Fruit fly (Drosophila melanogaster) whole organism, embryonic: Measurements from ENCODE around the gene CG9205.
A peak's percentile ranks its signal among the peaks of the same experiment; 100 is the strongest.

ENCODE experiments used
- Abd-B ChIP-seq: fragments of 200-800 bp; sonication (Bioruptor generic); optimal IDR thresholded peaks from 2 replicates; lab custom pipeline; 2018; ENCODE audit warnings: missing biosample characterization, mild to moderate bottlenecking, missing genetic modification characterization, moderate library complexity
- Adf1 ChIP-seq: fragments of 200-800 bp; sonication (Bioruptor generic); IDR thresholded peaks from 2 replicates; pipeline ENCODE4 v1.3.6; 2022; ENCODE audit warnings: missing biosample characterization, missing genetic modification characterization
- Atf6 ChIP-seq: fragments of 200-800 bp; sonication (Bioruptor generic); IDR thresholded peaks from 2 replicates; pipeline ENCODE4 v1.3.6; 2022; ENCODE audit warnings: missing biosample characterization, missing genetic modification characterization
- Blimp-1 ChIP-seq: fragments of 200-800 bp; sonication (Bioruptor generic); optimal IDR thresholded peaks from 3 replicates; lab custom pipeline; 2018; ENCODE audit warnings: missing biosample characterization, missing genetic modification characterization, mild to moderate bottlenecking, moderate library complexity, missing genetic modification reagents
- CG10274 ChIP-seq: fragments of 200-800 bp; sonication (Bioruptor generic); optimal IDR thresholded peaks from 3 replicates; lab custom pipeline; 2017; ENCODE audit warnings: missing biosample characterization, mild to moderate bottlenecking, missing genetic modification characterization
- CG10565 ChIP-seq: fragments of 200-800 bp; sonication (Bioruptor generic); optimal IDR thresholded peaks from 3 replicates; lab custom pipeline; 2016; ENCODE audit warnings: missing biosample characterization, mild to moderate bottlenecking, missing genetic modification characterization
- CG10654 ChIP-seq: fragments of 200-800 bp; sonication (Bioruptor generic); optimal IDR thresholded peaks from 2 replicates; lab custom pipeline; 2016; ENCODE audit warnings: missing biosample characterization, missing genetic modification characterization
- CG10979 ChIP-seq: fragments of 200-800 bp; sonication (Bioruptor generic); optimal IDR thresholded peaks from 2 replicates; lab custom pipeline; 2018; ENCODE audit warnings: missing biosample characterization, mild to moderate bottlenecking, missing genetic modification characterization, moderate library complexity
- CG11456 ChIP-seq: fragments of 200-800 bp; sonication (Bioruptor generic); IDR thresholded peaks from 3 replicates; pipeline ENCODE4 v1.3.6; 2022; ENCODE audit warnings: missing biosample characterization, missing genetic modification characterization
- CG12104 ChIP-seq: fragments of 200-800 bp; sonication (Bioruptor generic); optimal IDR thresholded peaks from 3 replicates; lab custom pipeline; 2016; ENCODE audit warnings: missing biosample characterization, missing genetic modification characterization
- CG12219 ChIP-seq: fragments of 200-800 bp; sonication (Bioruptor generic); optimal IDR thresholded peaks from 3 replicates; lab custom pipeline; 2018; ENCODE audit warnings: missing biosample characterization, mild to moderate bottlenecking, missing genetic modification characterization
- CG13123 ChIP-seq: fragments of 200-800 bp; sonication (Bioruptor generic); optimal IDR thresholded peaks from 2 replicates; lab custom pipeline; 2016; ENCODE audit warnings: missing biosample characterization, missing genetic modification characterization
- CG14965 ChIP-seq: fragments of 200-800 bp; sonication (Bioruptor generic); optimal IDR thresholded peaks from 2 replicates; lab custom pipeline; 2016; ENCODE audit warnings: missing biosample characterization, missing genetic modification characterization, borderline replicate concordance
- CG17385 ChIP-seq: fragments of 200-800 bp; sonication (Bioruptor generic); optimal IDR thresholded peaks from 3 replicates; lab custom pipeline; 2018; ENCODE audit warnings: missing biosample characterization, mild to moderate bottlenecking, missing genetic modification characterization
- CG17912 ChIP-seq: fragments of 200-800 bp; sonication (Bioruptor generic); optimal IDR thresholded peaks from 2 replicates; lab custom pipeline; 2018; ENCODE audit warnings: missing biosample characterization, mild to moderate bottlenecking, missing genetic modification characterization
- CG2129 ChIP-seq: fragments of 200-800 bp; sonication (Bioruptor generic); IDR thresholded peaks from 2 replicates; pipeline ENCODE4 v1.3.6; 2022; ENCODE audit warnings: missing biosample characterization, missing genetic modification characterization; ENCODE audit not compliant: partially characterized antibody
- CG30431 ChIP-seq: fragments of 200-800 bp; sonication (Bioruptor generic); optimal IDR thresholded peaks from 2 replicates; lab custom pipeline; 2017; ENCODE audit warnings: missing biosample characterization, missing genetic modification characterization
- CG8359 ChIP-seq: fragments of 200-800 bp; sonication (Bioruptor generic); optimal IDR thresholded peaks from 2 replicates; lab custom pipeline; 2017; ENCODE audit warnings: missing biosample characterization, mild to moderate bottlenecking, missing genetic modification characterization, borderline replicate concordance
- CG8765 ChIP-seq: fragments of 200-800 bp; sonication (Bioruptor generic); IDR thresholded peaks from 2 replicates; pipeline ENCODE4 v1.3.6; 2022; ENCODE audit warnings: missing biosample characterization, missing genetic modification characterization
- CG8944 ChIP-seq: fragments of 200-800 bp; sonication (Bioruptor generic); optimal IDR thresholded peaks from 3 replicates; lab custom pipeline; 2016; ENCODE audit warnings: missing biosample characterization, missing genetic modification characterization
- CG9797 ChIP-seq: fragments of 200-800 bp; sonication (Bioruptor generic); optimal IDR thresholded peaks from 3 replicates; lab custom pipeline; 2018; ENCODE audit warnings: missing biosample characterization, mild to moderate bottlenecking, missing genetic modification characterization
- CG9817 ChIP-seq: fragments of 200-800 bp; sonication (Bioruptor generic); optimal IDR thresholded peaks from 2 replicates; lab custom pipeline; 2018; ENCODE audit warnings: missing biosample characterization, mild to moderate bottlenecking, missing genetic modification characterization, moderate library complexity
- CG9876 ChIP-seq: fragments of 200-800 bp; sonication (Bioruptor generic); optimal IDR thresholded peaks from 2 replicates; lab custom pipeline; 2016; ENCODE audit warnings: missing biosample characterization, missing genetic modification characterization
- Gsc ChIP-seq: fragments of 200-800 bp; sonication (Bioruptor generic); IDR thresholded peaks from 2 replicates; pipeline ENCODE4 v1.3.6; 2022; ENCODE audit warnings: missing biosample characterization, missing genetic modification characterization
- HLH54F ChIP-seq: fragments of 200-800 bp; sonication (Bioruptor generic); optimal IDR thresholded peaks from 3 replicates; lab custom pipeline; 2016; ENCODE audit warnings: missing biosample characterization, missing genetic modification characterization
- Hey ChIP-seq: fragments of 200-800 bp; sonication (Bioruptor generic); optimal IDR thresholded peaks from 3 replicates; lab custom pipeline; 2018; ENCODE audit warnings: missing biosample characterization, mild to moderate bottlenecking, missing genetic modification characterization
- HmgD ChIP-seq: fragments of 200-800 bp; sonication (Bioruptor generic); optimal IDR thresholded peaks from 3 replicates; lab custom pipeline; 2016; ENCODE audit warnings: missing biosample characterization, missing genetic modification characterization
- Hmx ChIP-seq: fragments of 200-800 bp; sonication (Bioruptor generic); optimal IDR thresholded peaks from 2 replicates; lab custom pipeline; 2016; ENCODE audit warnings: missing biosample characterization, missing genetic modification characterization
- MBD-R2 ChIP-seq: fragments of 200-800 bp; sonication (Bioruptor generic); IDR thresholded peaks from 2 replicates; pipeline ENCODE4 v1.3.6; 2022; ENCODE audit warnings: missing biosample characterization, missing genetic modification characterization
- Mrtf ChIP-seq: fragments of 200-800 bp; sonication (Bioruptor generic); IDR thresholded peaks from 3 replicates; pipeline ENCODE4 v1.3.6; 2022; ENCODE audit warnings: missing biosample characterization, missing genetic modification characterization
- Scr ChIP-seq: fragments of 200-800 bp; sonication (Bioruptor generic); IDR thresholded peaks from 2 replicates; pipeline ENCODE4 v1.3.6; 2022; ENCODE audit warnings: missing biosample characterization, missing genetic modification characterization; ENCODE audit not compliant: partially characterized antibody
- Sox100B ChIP-seq: fragments of 200-800 bp; sonication (Bioruptor generic); optimal IDR thresholded peaks from 3 replicates; lab custom pipeline; 2018; ENCODE audit warnings: missing biosample characterization, mild to moderate bottlenecking, missing genetic modification characterization
- Sry-δ ChIP-seq: fragments of 200-800 bp; sonication (Bioruptor generic); optimal IDR thresholded peaks from 2 replicates; lab custom pipeline; 2016; ENCODE audit warnings: missing biosample characterization, missing genetic modification characterization
- Stat92E ChIP-seq, 3 experiments: fragments of >200 bp in 2 of 3; fragments of 200-800 bp in 1 of 3; sonication (Bioruptor generic) in 1 of 3; optimal IDR thresholded peaks; 2 replicates each; lab custom pipeline; 2017 to 2019; ENCODE audit warnings: missing biosample characterization in 3 of 3, missing genetic modification characterization in 3 of 3, mild to moderate bottlenecking in 1 of 3, moderate library complexity in 1 of 3
- aop ChIP-seq: fragments of 200-800 bp; sonication (Bioruptor generic); IDR thresholded peaks from 2 replicates; pipeline ENCODE4 v1.3.6; 2022; ENCODE audit warnings: missing biosample characterization, missing genetic modification characterization
- ash1 ChIP-seq: fragments of 200-800 bp; sonication (Bioruptor generic); optimal IDR thresholded peaks from 2 replicates; lab custom pipeline; 2018; ENCODE audit warnings: missing biosample characterization, mild to moderate bottlenecking, missing genetic modification characterization
- ato ChIP-seq: fragments of 200-800 bp; sonication (Bioruptor generic); IDR thresholded peaks from 2 replicates; pipeline ENCODE4 v1.3.6; 2022; ENCODE audit warnings: missing biosample characterization, missing genetic modification characterization; ENCODE audit not compliant: partially characterized antibody
- bowl ChIP-seq: fragments of 200-800 bp; sonication (Bioruptor generic); IDR thresholded peaks from 2 replicates; pipeline ENCODE4 v1.3.6; 2022; ENCODE audit warnings: missing biosample characterization, missing genetic modification characterization
- dysf ChIP-seq: fragments of 200-800 bp; sonication (Bioruptor generic); IDR thresholded peaks from 3 replicates; pipeline ENCODE4 v1.3.6; 2022; ENCODE audit warnings: missing biosample characterization, missing genetic modification characterization
- gro ChIP-seq: fragments of 200-800 bp; sonication (Bioruptor generic); optimal IDR thresholded peaks from 2 replicates; lab custom pipeline; 2016; ENCODE audit warnings: missing biosample characterization, missing genetic modification characterization
- lilli ChIP-seq: fragments of 200-800 bp; sonication (Bioruptor generic); optimal IDR thresholded peaks from 3 replicates; lab custom pipeline; 2016; ENCODE audit warnings: missing biosample characterization, missing genetic modification characterization
- nau ChIP-seq: fragments of 200-800 bp; sonication (Bioruptor generic); optimal IDR thresholded peaks from 3 replicates; lab custom pipeline; 2017; ENCODE audit warnings: missing biosample characterization, mild to moderate bottlenecking, missing genetic modification characterization, missing genetic modification reagents
- org-1 ChIP-seq: fragments of 200-800 bp; sonication (Bioruptor generic); optimal IDR thresholded peaks from 2 replicates; lab custom pipeline; 2017; ENCODE audit warnings: missing biosample characterization, missing genetic modification characterization
- pfk ChIP-seq: fragments of 200-800 bp; sonication (Bioruptor generic); optimal IDR thresholded peaks from 2 replicates; lab custom pipeline; 2018; ENCODE audit warnings: missing biosample characterization, mild to moderate bottlenecking, missing genetic modification characterization, moderate library complexity
- rib ChIP-seq: fragments of 200-800 bp; sonication (Bioruptor generic); IDR thresholded peaks from 2 replicates; pipeline ENCODE4 v1.3.6; 2022; ENCODE audit warnings: missing biosample characterization, missing genetic modification characterization
- sens ChIP-seq: fragments of 200-800 bp; sonication (Bioruptor generic); peaks from one replicate; lab custom pipeline; 2016; ENCODE audit warnings: missing biosample characterization, missing genetic modification characterization
- sima ChIP-seq: fragments of 200-800 bp; sonication (Bioruptor generic); optimal IDR thresholded peaks from 2 replicates; lab custom pipeline; 2016; ENCODE audit warnings: missing biosample characterization, missing genetic modification characterization
- sisA ChIP-seq: fragments of 200-800 bp; sonication (Bioruptor generic); IDR thresholded peaks from 2 replicates; pipeline ENCODE4 v1.3.6; 2022; ENCODE audit warnings: missing biosample characterization, missing genetic modification characterization
- tin ChIP-seq: fragments of 200-800 bp; sonication (Bioruptor generic); optimal IDR thresholded peaks from 3 replicates; lab custom pipeline; 2016; ENCODE audit warnings: missing biosample characterization, missing genetic modification characterization
- zen2 ChIP-seq: fragments of 200-800 bp; sonication (Bioruptor generic); IDR thresholded peaks from 3 replicates; pipeline ENCODE4 v1.3.6; 2022; ENCODE audit warnings: missing biosample characterization, missing genetic modification characterization; ENCODE audit not compliant: partially characterized antibody

CG9205 gene

dm6 chr3L:1030908-1031545 lies 3.5 kb upstream of the CG9205 start (continued):
- TF ChIP-seq org-1 (peak; percentile 30), aop (GFP tag; lab: Robert Waterston, UW) (peak; percentile 26; the same call in 1 of the 2 replicates), CG12219 (GFP tag; lab: Kevin White, UChicago) (no peak), CG10274 (no peak), zen2 (GFP tag; lab: Robert Waterston, UW) (no peak), Stat92E (GFP tag; optimal IDR thresholded peaks at IDR 0.05; lab: Kevin White, UChicago) (no peak), CG10979 (tag; lab: Kevin White, UChicago) (no peak), CG13123 (GFP tag; lab: Kevin White, UChicago) (no peak), HLH54F (GFP tag; lab: Kevin White, UChicago) (no peak), CG2129 (no peak), Hey (tag; lab: Kevin White, UChicago) (no peak), CG30431 (GFP tag; lab: Kevin White, UChicago) (peak; percentile 10), MBD-R2 (GFP tag; lab: Robert Waterston, UW) (peak; percentile 31; the same call in 1 of the 2 replicates), Sox100B (GFP tag; lab: Kevin White, UChicago) (no peak), CG8944 (GFP tag; lab: Kevin White, UChicago) (peak; percentile 13), ash1 (GFP tag; lab: Kevin White, UChicago) (no peak), Adf1 (GFP tag; lab: Robert Waterston, UW) (peak; percentile 36), nau (GFP tag; lab: Kevin White, UChicago) (no peak), rib (no peak), dysf (GFP tag; lab: Robert Waterston, UW) (peak; percentile 76), sima (GFP tag; lab: Kevin White, UChicago) (no peak), CG10654 (peak; percentile 6), CG10565 (GFP tag; lab: Kevin White, UChicago) (no peak), Abd-B (GFP tag; lab: Kevin White, UChicago) (no peak), CG9817 (tag; lab: Kevin White, UChicago) (no peak), Sry-δ (no peak), CG11456 (GFP tag; lab: Robert Waterston, UW) (peak; percentile 67; the same call in 2 of the 3 replicates), Mrtf (GFP tag; lab: Robert Waterston, UW) (peak; percentile 46; the same call in 1 of the 3 replicates), CG9876 (GFP tag; lab: Kevin White, UChicago) (no peak), Hmx (GFP tag; lab: Kevin White, UChicago) (no peak), sens (GFP tag; lab: Kevin White, UChicago) (peak; percentile 53), HmgD (GFP tag; lab: Kevin White, UChicago) (no peak), CG8359 (GFP tag; lab: Kevin White, UChicago) (no peak), CG14965 (no peak), ato (GFP tag; lab: Robert Waterston, UW) (no peak), CG17385 (GFP tag; lab: Kevin White, UChicago) (no peak), tin (no peak), CG12104 (GFP tag; lab: Kevin White, UChicago) (no peak), Gsc (GFP tag; lab: Robert Waterston, UW) (no peak), CG9797 (no peak), Atf6 (no peak), bowl (GFP tag; lab: Robert Waterston, UW) (0 out of 2 replicates have a peak, but pooled peaks have one; percentile 11), Blimp-1 (GFP tag; lab: Kevin White, UChicago) (no peak), pfk (no peak), CG8765 (GFP tag; lab: Robert Waterston, UW) (no peak), CG17912 (GFP tag; lab: Kevin White, UChicago) (no peak), sisA (GFP tag; lab: Robert Waterston, UW) (peak; percentile 68), lilli (GFP tag; lab: Kevin White, UChicago) (peak; percentile 37), Scr (GFP tag; lab: Robert Waterston, UW) (no peak), gro (GFP tag; lab: Kevin White, UChicago) (peak; percentile 46)
